Fruit fly (Drosophila melanogaster): Measurements from ENCODE around the gene Ugt303A1.

The Ugt303A1 gene

DNA sequence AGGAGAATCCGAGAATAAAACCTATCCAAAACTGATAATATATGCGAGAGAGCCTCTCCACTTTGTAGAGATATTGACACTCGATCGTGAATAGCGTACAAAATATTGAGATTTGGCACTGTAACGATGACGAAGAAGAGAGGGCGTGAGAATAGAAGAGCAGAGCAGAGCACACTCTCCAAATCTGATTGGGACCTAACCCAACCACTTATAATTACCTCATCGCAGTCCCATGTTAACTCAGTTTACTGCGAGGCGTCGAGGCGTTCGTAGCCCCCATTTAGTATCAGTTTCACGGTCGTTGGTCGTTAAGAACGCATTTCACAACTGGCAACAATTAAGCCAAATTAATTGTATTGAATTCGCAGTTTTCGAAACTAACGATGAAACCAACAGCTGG, 18.5 kb upstream of the Ugt303A1 start, which contains the start of gene Ugt302C1 (continued):
- no peak for TF ChIP-seq CG1603 (tag; optimal IDR thresholded peaks at IDR 0.05)
- TF ChIP-seq Scr (GFP tag; IDR thresholded peaks at IDR 0.05; ENCODE audit: partially characterized antibody), result no peak
- TF ChIP-seq inv (GFP tag; IDR thresholded peaks at IDR 0.05; ENCODE audit: partially characterized antibody), result peak; percentile 28; the same call in 1 of the 2 replicates
- TF ChIP-seq CG12299 (tag; optimal IDR thresholded peaks at IDR 0.05), result no peak
- TF ChIP-seq CG2678 (tag; optimal IDR thresholded peaks at IDR 0.05), result no peak
- TF ChIP-seq sim (GFP tag; IDR thresholded peaks at IDR 0.05), result no peak
- TF ChIP-seq sens (GFP tag), result peak; percentile 49
- TF ChIP-seq HHEX (GFP tag; optimal IDR thresholded peaks at IDR 0.05), result no peak
- TF ChIP-seq Sox100B (GFP tag; optimal IDR thresholded peaks at IDR 0.05), result no peak
- no peak for TF ChIP-seq repo (GFP tag; optimal IDR thresholded peaks at IDR 0.05)
- no peak for TF ChIP-seq CG13894 (tag; optimal IDR thresholded peaks at IDR 0.05)
- TF ChIP-seq Dref (GFP tag; IDR thresholded peaks at IDR 0.05), result no peak
- no peak for TF ChIP-seq Mes4 (GFP tag; optimal IDR thresholded peaks at IDR 0.05)
- no peak for TF ChIP-seq CG11695 (GFP tag; IDR thresholded peaks at IDR 0.05)
- no peak for TF ChIP-seq CG4854 (GFP tag; optimal IDR thresholded peaks at IDR 0.05)
- no peak for TF ChIP-seq Hand (GFP tag; optimal IDR thresholded peaks at IDR 0.05)
- no peak for TF ChIP-seq dmrt99B (tag; optimal IDR thresholded peaks at IDR 0.05)
- TF ChIP-seq CG31224 (GFP tag; IDR thresholded peaks at IDR 0.05), result no peak
- TF ChIP-seq CG34376 (GFP tag; optimal IDR thresholded peaks at IDR 0.05), result peak; percentile 73
- no peak for TF ChIP-seq CG7745 (tag; optimal IDR thresholded peaks at IDR 0.05)
- no peak for TF ChIP-seq CG18619 (GFP tag; optimal IDR thresholded peaks at IDR 0.05)
- TF ChIP-seq pan (optimal IDR thresholded peaks at IDR 0.05), result no peak
- TF ChIP-seq pan (GFP tag; optimal IDR thresholded peaks at IDR 0.05 in 1 of 2, IDR thresholded peaks at IDR 0.05 in 1 of 2), result no peak
- TF ChIP-seq bbx (GFP tag; IDR thresholded peaks at IDR 0.05; ENCODE audit: partially characterized antibody), result no peak
- TF ChIP-seq CG13123 (GFP tag; optimal IDR thresholded peaks at IDR 0.05), result no peak
- no peak for TF ChIP-seq nau (GFP tag; optimal IDR thresholded peaks at IDR 0.05)
- TF ChIP-seq da (GFP tag; optimal IDR thresholded peaks at IDR 0.05), result no peak
- no peak for TF ChIP-seq CG13424 (tag; optimal IDR thresholded peaks at IDR 0.05)
- TF ChIP-seq Mrtf (GFP tag; IDR thresholded peaks at IDR 0.05), result no peak
- TF ChIP-seq NFAT (GFP tag; IDR thresholded peaks at IDR 0.05), result peak; percentile 56; the same call in 1 of the 2 replicates
- TF ChIP-seq Gsc (GFP tag; IDR thresholded peaks at IDR 0.05), result no peak
- no peak for TF ChIP-seq crp (GFP tag; optimal IDR thresholded peaks at IDR 0.05)
- no peak for TF ChIP-seq PHDP (tag; optimal IDR thresholded peaks at IDR 0.05)
- no peak for TF ChIP-seq grau (tag; optimal IDR thresholded peaks at IDR 0.05)
- TF ChIP-seq CG11723 (GFP tag; optimal IDR thresholded peaks at IDR 0.05), result no peak
- TF ChIP-seq CG13287 (GFP tag; IDR thresholded peaks at IDR 0.05; ENCODE audit: partially characterized antibody), result peak; percentile 62; the same call in 1 of the 2 replicates
- TF ChIP-seq mirr (GFP tag; optimal IDR thresholded peaks at IDR 0.05), result peak; percentile 53
- no peak for TF ChIP-seq gsb-n (tag; optimal IDR thresholded peaks at IDR 0.05)
- no peak for TF ChIP-seq CG30431 (GFP tag; optimal IDR thresholded peaks at IDR 0.05)
- TF ChIP-seq aop (GFP tag; IDR thresholded peaks at IDR 0.05), result no peak
- TF ChIP-seq Awh (GFP tag; IDR thresholded peaks at IDR 0.05), result peak; percentile 34; the same call in 1 of the 2 replicates
- peak; percentile 21 for TF ChIP-seq sug (tag; optimal IDR thresholded peaks at IDR 0.05)
- TF ChIP-seq CG1832 (GFP tag; optimal IDR thresholded peaks at IDR 0.05), result no peak
- no peak for TF ChIP-seq vfl (GFP tag; optimal IDR thresholded peaks at IDR 0.05)
- TF ChIP-seq Drgx (GFP tag; IDR thresholded peaks at IDR 0.05), result no peak
- no peak for TF ChIP-seq emc (GFP tag; optimal IDR thresholded peaks at IDR 0.05)
- no peak for TF ChIP-seq CG2875 (GFP tag; optimal IDR thresholded peaks at IDR 0.05)
- no peak for TF ChIP-seq MTF-1 (GFP tag; optimal IDR thresholded peaks at IDR 0.05; ENCODE audit: borderline replicate concordance)
- no peak for TF ChIP-seq pros (GFP tag; optimal IDR thresholded peaks at IDR 0.05)
- TF ChIP-seq CG2199 (GFP tag; IDR thresholded peaks at IDR 0.05), result no peak
- TF ChIP-seq TFAM (GFP tag; optimal IDR thresholded peaks at IDR 0.05), result no peak
